Fruit fly (Drosophila melanogaster): ENCODE data around the gene CG14565.

Gene CG14565

dm6 chr3L:21738175-21739016 is 5.7 kb downstream of the CG14565 start, which contains the start of gene CG14567 (continued):
- TF ChIP-seq Ptx1 (GFP tag; IDR thresholded peaks at IDR 0.05) (peak; percentile 42; the same call in 1 of the 2 replicates), CG6254 (GFP tag; optimal IDR thresholded peaks at IDR 0.05) (no peak), Ssrp (tag; optimal IDR thresholded peaks at IDR 0.05) (peak; percentile 14), crol (GFP tag; IDR thresholded peaks at IDR 0.05) (no peak), dpn (GFP tag; optimal IDR thresholded peaks at IDR 0.05) (peak in 1 of 2 experiments; percentile 8), Dbx (GFP tag; IDR thresholded peaks at IDR 0.05) (no peak), CG17186 (GFP tag; optimal IDR thresholded peaks at IDR 0.05) (no peak), CG8290 (GFP tag; optimal IDR thresholded peaks at IDR 0.05) (no peak), CG8290 (tag; optimal IDR thresholded peaks at IDR 0.05) (no peak), jumu (GFP tag; optimal IDR thresholded peaks at IDR 0.05) (no peak), pnt (GFP tag; optimal IDR thresholded peaks at IDR 0.05) (no peak), CG10654 (GFP tag; optimal IDR thresholded peaks at IDR 0.05) (no peak), E2f1 (GFP tag; IDR thresholded peaks at IDR 0.05) (no peak), ara (GFP tag; IDR thresholded peaks at IDR 0.05) (no peak; the same call in 1 of the 2 replicates), hb (GFP tag; IDR thresholded peaks at IDR 0.05; ENCODE audit: partially characterized antibody) (no peak), Nf-YC (tag; optimal IDR thresholded peaks at IDR 0.05) (no peak), CG12236 (GFP tag; optimal IDR thresholded peaks at IDR 0.05) (no peak), Mes4 (GFP tag; optimal IDR thresholded peaks at IDR 0.05) (no peak), CG8944 (GFP tag; optimal IDR thresholded peaks at IDR 0.05) (no peak), CG2120 (GFP tag; optimal IDR thresholded peaks at IDR 0.05) (no peak), crc (GFP tag; optimal IDR thresholded peaks at IDR 0.05) (no peak), CG10267 (tag; optimal IDR thresholded peaks at IDR 0.05) (no peak), ewg (GFP tag; optimal IDR thresholded peaks at IDR 0.05) (peak; percentile 30), CG34422 (GFP tag; IDR thresholded peaks at IDR 0.05) (0 out of 3 replicates have a peak, but pooled peaks have one; percentile 23), Fer2 (tag; optimal IDR thresholded peaks at IDR 0.05) (no peak), Sox102F (GFP tag; optimal IDR thresholded peaks at IDR 0.05) (peak; percentile 74), CG12155 (GFP tag; optimal IDR thresholded peaks at IDR 0.05) (no peak), grn (GFP tag; optimal IDR thresholded peaks at IDR 0.05) (no peak), gcm (GFP tag; optimal IDR thresholded peaks at IDR 0.05) (no peak), CG1603 (tag; optimal IDR thresholded peaks at IDR 0.05) (no peak), HmgD (GFP tag; optimal IDR thresholded peaks at IDR 0.05) (no peak), CG1529 (GFP tag; optimal IDR thresholded peaks at IDR 0.05) (no peak), CG3407 (GFP tag; optimal IDR thresholded peaks at IDR 0.05) (no peak), mam (GFP tag; optimal IDR thresholded peaks at IDR 0.05) (no peak), Deaf1 (tag; optimal IDR thresholded peaks at IDR 0.05) (no peak), Dp (GFP tag; optimal IDR thresholded peaks at IDR 0.05) (no peak), CG4360 (GFP tag; IDR thresholded peaks at IDR 0.05) (no peak), Atf3 (GFP tag; optimal IDR thresholded peaks at IDR 0.05) (no peak), CG1024 (GFP tag; IDR thresholded peaks at IDR 0.05) (no peak), tin (GFP tag; optimal IDR thresholded peaks at IDR 0.05) (peak; percentile 13), CG10366 (GFP tag; IDR thresholded peaks at IDR 0.05) (peak; percentile 21; the same call in 1 of the 2 replicates), Ets97D (GFP tag; optimal IDR thresholded peaks at IDR 0.05) (no peak), unc-4 (GFP tag; IDR thresholded peaks at IDR 0.05; ENCODE audit: partially characterized antibody) (no peak), CG17361 (GFP tag; IDR thresholded peaks at IDR 0.05) (0 out of 3 replicates have a peak, but pooled peaks have one; percentile 10), kah (GFP tag; optimal IDR thresholded peaks at IDR 0.05) (no peak), CG14050 (GFP tag; IDR thresholded peaks at IDR 0.05) (no peak), gsb-n (tag; optimal IDR thresholded peaks at IDR 0.05) (no peak), tgo (GFP tag; IDR thresholded peaks at IDR 0.05) (peak; percentile 45; the same call in 2 of the 3 replicates), twi (tag; optimal IDR thresholded peaks at IDR 0.05) (no peak), HLHmδ (GFP tag; optimal IDR thresholded peaks at IDR 0.05) (no peak)

Measured in whole organism, embryonic.